Fruit fly (Drosophila melanogaster): ENCODE data around the gene CG33080.

Gene CG33080

dm6 chrX:5695035-5695434 lies 22.5 kb downstream of the CG33080 start, which contains the start of gene CG3149 (continued):
- TF ChIP-seq lilli (GFP tag; optimal IDR thresholded peaks at IDR 0.05) (no peak), CG4282 (GFP tag; optimal IDR thresholded peaks at IDR 0.05) (no peak), zf30C (GFP tag; optimal IDR thresholded peaks at IDR 0.05) (no peak), Trl (optimal IDR thresholded peaks at IDR 0.05) (no peak), Trl (GFP tag; optimal IDR thresholded peaks at IDR 0.05) (no peak), Max (GFP tag; optimal IDR thresholded peaks at IDR 0.05) (no peak), CG12219 (GFP tag; optimal IDR thresholded peaks at IDR 0.05) (no peak), CG43689 (GFP tag; IDR thresholded peaks at IDR 0.05) (no peak), seq (GFP tag; IDR thresholded peaks at IDR 0.05) (no peak), inv (GFP tag; IDR thresholded peaks at IDR 0.05; ENCODE audit: partially characterized antibody) (peak; percentile 34; the same call in 1 of the 2 replicates), CG17361 (GFP tag; IDR thresholded peaks at IDR 0.05) (no peak), Hr39 (optimal IDR thresholded peaks at IDR 0.05) (no peak), CG4707 (GFP tag; optimal IDR thresholded peaks at IDR 0.05) (no peak), z (GFP tag; IDR thresholded peaks at IDR 0.05) (no peak), Mes4 (GFP tag; optimal IDR thresholded peaks at IDR 0.05) (no peak), ind (GFP tag; optimal IDR thresholded peaks at IDR 0.05) (no peak), pum (GFP tag; optimal IDR thresholded peaks at IDR 0.05) (no peak), Doc3 (GFP tag; IDR thresholded peaks at IDR 0.05; ENCODE audit: partially characterized antibody) (peak; percentile 58), Dfd (GFP tag; optimal IDR thresholded peaks at IDR 0.05) (no peak), al (GFP tag; IDR thresholded peaks at IDR 0.05) (no peak), CG11247 (GFP tag; IDR thresholded peaks at IDR 0.05) (no peak), CG34224 (GFP tag; IDR thresholded peaks at IDR 0.05; ENCODE audit: partially characterized antibody) (peak; percentile 81), pb (GFP tag; optimal IDR thresholded peaks at IDR 0.05) (no peak), CG11723 (GFP tag; optimal IDR thresholded peaks at IDR 0.05) (no peak), CG16813 (GFP tag; IDR thresholded peaks at IDR 0.05; ENCODE audit: partially characterized antibody) (peak; percentile 62), sqz (GFP tag; optimal IDR thresholded peaks at IDR 0.05) (no peak), btn (GFP tag; optimal IDR thresholded peaks at IDR 0.05) (no peak), CG4854 (GFP tag; optimal IDR thresholded peaks at IDR 0.05) (no peak), CG9727 (GFP tag; optimal IDR thresholded peaks at IDR 0.05) (no peak), repo (GFP tag; optimal IDR thresholded peaks at IDR 0.05) (no peak), zfh2 (GFP tag; optimal IDR thresholded peaks at IDR 0.05) (no peak), Hmx (GFP tag; optimal IDR thresholded peaks at IDR 0.05) (no peak), phol (tag; optimal IDR thresholded peaks at IDR 0.05) (no peak), Ravus (GFP tag; IDR thresholded peaks at IDR 0.05) (no peak), fd3F (GFP tag; optimal IDR thresholded peaks at IDR 0.05) (no peak), shn (GFP tag; optimal IDR thresholded peaks at IDR 0.05) (no peak), chn (GFP tag; optimal IDR thresholded peaks at IDR 0.05) (no peak), prd (optimal IDR thresholded peaks at IDR 0.05) (no peak), prd (GFP tag; IDR thresholded peaks at IDR 0.05) (no peak), jumu (GFP tag; optimal IDR thresholded peaks at IDR 0.05) (no peak), CG8089 (GFP tag; optimal IDR thresholded peaks at IDR 0.05) (no peak), Dip3 (GFP tag; optimal IDR thresholded peaks at IDR 0.05) (no peak), MBD-R2 (GFP tag; IDR thresholded peaks at IDR 0.05) (peak; percentile 62), cas (GFP tag; IDR thresholded peaks at IDR 0.05) (no peak), CG1792 (GFP tag; optimal IDR thresholded peaks at IDR 0.05) (no peak), caup (GFP tag; optimal IDR thresholded peaks at IDR 0.05; ENCODE audit: severe bottlenecking) (no peak), stwl (tag; optimal IDR thresholded peaks at IDR 0.05) (peak; percentile 25), CG15514 (GFP tag; optimal IDR thresholded peaks at IDR 0.05) (peak; percentile 31), CG14441 (GFP tag; IDR thresholded peaks at IDR 0.05) (no peak), Elba2 (GFP tag; optimal IDR thresholded peaks at IDR 0.05) (no peak), ab (GFP tag; optimal IDR thresholded peaks at IDR 0.05) (no peak), CG10543 (GFP tag; optimal IDR thresholded peaks at IDR 0.05) (no peak), Bdp1 (GFP tag; optimal IDR thresholded peaks at IDR 0.05) (no peak), CG12659 (GFP tag; optimal IDR thresholded peaks at IDR 0.05) (no peak)

Data from whole organism, embryonic.